Worm (Caenorhabditis elegans): ENCODE data around the gene rde-4.

The rde-4 gene

DNA sequence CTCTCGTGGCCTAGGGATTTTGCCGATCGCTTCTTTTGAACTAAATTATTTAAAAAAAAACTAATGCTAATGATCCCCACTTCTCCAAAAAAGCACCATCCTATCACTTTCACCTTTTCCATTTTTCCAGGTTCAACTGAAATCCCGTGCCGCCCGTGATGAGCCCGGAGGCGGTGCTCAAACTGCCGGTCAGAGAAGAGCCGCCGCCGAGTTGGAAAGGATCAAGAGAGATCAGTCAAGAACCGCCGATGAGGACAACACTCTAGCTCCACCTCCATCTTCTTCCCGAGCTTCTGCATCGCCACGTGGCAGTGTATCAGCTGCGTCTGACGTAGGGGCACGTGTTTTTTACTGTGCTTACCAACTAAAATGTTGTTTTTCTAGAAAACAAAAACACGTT lies 34.9 kb upstream of the rde-4 start:
- no peak for TF ChIP-seq pha-4 (tag; optimal IDR thresholded peaks at IDR 0.05)
- no peak for TF ChIP-seq Y22D7AL.16 (tag; optimal IDR thresholded peaks at IDR 0.05)
- TF ChIP-seq nhr-232 (tag; optimal IDR thresholded peaks at IDR 0.05): no peak
- no peak for TF ChIP-seq ceh-48 (tag; optimal IDR thresholded peaks at IDR 0.05)

DNA sequence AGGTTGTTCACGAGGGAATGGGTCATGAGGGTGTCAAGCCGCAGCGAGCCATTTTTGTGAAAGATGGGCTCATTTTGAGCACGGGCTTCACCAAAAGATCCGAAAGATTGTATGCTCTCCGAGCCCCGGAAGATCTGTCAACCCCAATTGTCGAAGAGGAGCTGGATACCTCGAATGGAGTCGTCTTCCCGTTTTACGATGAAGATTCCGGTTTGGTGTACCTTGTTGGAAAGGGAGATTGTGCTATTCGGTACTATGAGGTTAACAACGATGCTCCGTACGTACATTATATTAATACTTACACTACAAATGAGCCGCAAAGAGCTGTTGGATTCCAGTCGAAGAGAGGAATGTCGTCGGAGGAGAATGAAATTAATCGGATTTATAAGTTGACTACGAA lies 32.7 kb upstream of the rde-4 start:
- no peak for TF ChIP-seq pha-2 (tag; optimal IDR thresholded peaks at IDR 0.05)

DNA sequence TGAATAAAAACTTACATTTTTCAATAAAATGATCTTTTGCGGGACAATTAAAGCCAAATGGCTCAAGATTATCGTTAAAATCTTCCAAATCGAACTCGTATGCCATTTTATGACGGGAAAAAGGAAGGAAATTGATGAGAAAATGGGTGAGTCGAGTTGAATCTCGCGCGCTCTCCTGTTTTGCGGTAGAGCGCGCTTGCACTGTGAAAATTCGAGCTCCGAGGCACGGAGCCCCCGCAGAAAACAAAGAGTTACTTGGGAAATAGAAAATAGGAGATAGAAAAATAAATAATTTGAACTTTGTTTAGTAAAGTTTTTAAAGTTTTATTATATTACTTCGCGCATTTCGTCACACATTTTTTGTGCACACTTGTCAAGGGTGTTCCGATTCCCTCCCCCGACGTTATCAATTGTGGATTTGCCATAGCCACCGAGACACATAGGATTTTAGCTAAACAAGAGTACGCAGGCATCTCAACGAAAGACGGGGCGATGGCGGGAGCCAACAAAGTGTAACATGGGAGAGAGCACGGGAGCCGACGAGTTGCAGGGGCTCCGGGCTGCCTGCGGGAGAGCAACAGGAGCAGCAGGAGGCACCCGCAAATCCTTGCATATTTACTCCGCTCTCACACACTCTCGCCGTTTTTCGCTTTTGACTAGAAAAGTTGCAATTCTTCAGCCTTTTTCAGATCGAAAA lies 30.1 kb upstream of the rde-4 start, which contains the start of the genes div-1 and cor-1:
div-1 (minus strand) TSS at position 119 of the 697 bp plus-strand sequence.
cor-1 (plus strand) TSS at position 671 of the 697 bp plus-strand sequence.
- TF ChIP-seq elt-2 (tag; optimal IDR thresholded peaks at IDR 0.05) (peak; percentile 29), ceh-2 (tag; optimal IDR thresholded peaks at IDR 0.05) (peak; percentile 36), tbx-2 (tag; optimal IDR thresholded peaks at IDR 0.05) (peak; percentile 56), unc-3 (GFP tag; conservative IDR thresholded peaks at IDR 0.05) (no peak), unc-3 (tag; optimal IDR thresholded peaks at IDR 0.05) (no peak), sox-4 (tag; optimal IDR thresholded peaks at IDR 0.05) (no peak), ceh-45 (GFP tag; IDR thresholded peaks at IDR 0.05) (no peak), elt-4 (tag; optimal IDR thresholded peaks at IDR 0.05) (no peak), rnt-1 (tag; optimal IDR thresholded peaks at IDR 0.05) (peak; percentile 50), pha-4 (tag; optimal IDR thresholded peaks at IDR 0.05) (no peak), ceh-18 (tag; optimal IDR thresholded peaks at IDR 0.05) (peak; percentile 76), hlh-8 (tag; optimal IDR thresholded peaks at IDR 0.05) (peak; percentile 4), ceh-31 (tag; optimal IDR thresholded peaks at IDR 0.05) (peak; percentile 14), ets-4 (tag; optimal IDR thresholded peaks at IDR 0.05) (peak; percentile 24), ref-2 (tag; optimal IDR thresholded peaks at IDR 0.05) (no peak)

DNA sequence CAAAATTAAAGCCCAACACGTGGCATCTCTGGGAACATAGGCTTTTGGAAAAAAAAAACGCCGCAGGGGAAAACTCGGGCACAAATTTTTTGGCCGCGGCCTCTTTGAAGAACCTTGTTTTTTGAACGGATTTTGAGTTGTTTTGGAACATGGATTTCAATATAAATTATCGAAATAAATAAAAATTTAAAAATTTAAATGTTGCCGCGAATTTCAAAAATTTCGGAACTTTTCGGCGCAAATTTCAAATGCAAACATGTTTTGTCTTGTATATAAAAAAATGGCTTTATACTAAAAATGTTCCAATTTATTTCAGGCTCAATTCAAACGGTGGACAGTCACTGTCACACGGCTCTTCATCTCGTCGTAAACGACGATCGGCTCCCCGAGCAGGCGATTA lies 25.6 kb upstream of the rde-4 start:
- TF ChIP-seq fax-1 (tag; optimal IDR thresholded peaks at IDR 0.05) (no peak), tbx-7 (tag; optimal IDR thresholded peaks at IDR 0.05) (no peak), T23F11.4 (GFP tag; optimal IDR thresholded peaks at IDR 0.05) (no peak), zip-5 (tag; optimal IDR thresholded peaks at IDR 0.05) (no peak), pha-4 (tag; optimal IDR thresholded peaks at IDR 0.05) (no peak), tbx-2 (tag; optimal IDR thresholded peaks at IDR 0.05) (no peak), F13H6.1 (tag; optimal IDR thresholded peaks at IDR 0.05) (no peak), ceh-34 (tag; optimal IDR thresholded peaks at IDR 0.05) (no peak), sox-2 (GFP tag; IDR thresholded peaks at IDR 0.05) (no peak), nhr-232 (tag; optimal IDR thresholded peaks at IDR 0.05) (no peak), ceh-48 (tag; optimal IDR thresholded peaks at IDR 0.05) (no peak), ceh-30 (tag; optimal IDR thresholded peaks at IDR 0.05) (no peak), nfya-1 (tag; optimal IDR thresholded peaks at IDR 0.05) (no peak), unc-55 (GFP tag; optimal IDR thresholded peaks at IDR 0.05) (no peak)

DNA sequence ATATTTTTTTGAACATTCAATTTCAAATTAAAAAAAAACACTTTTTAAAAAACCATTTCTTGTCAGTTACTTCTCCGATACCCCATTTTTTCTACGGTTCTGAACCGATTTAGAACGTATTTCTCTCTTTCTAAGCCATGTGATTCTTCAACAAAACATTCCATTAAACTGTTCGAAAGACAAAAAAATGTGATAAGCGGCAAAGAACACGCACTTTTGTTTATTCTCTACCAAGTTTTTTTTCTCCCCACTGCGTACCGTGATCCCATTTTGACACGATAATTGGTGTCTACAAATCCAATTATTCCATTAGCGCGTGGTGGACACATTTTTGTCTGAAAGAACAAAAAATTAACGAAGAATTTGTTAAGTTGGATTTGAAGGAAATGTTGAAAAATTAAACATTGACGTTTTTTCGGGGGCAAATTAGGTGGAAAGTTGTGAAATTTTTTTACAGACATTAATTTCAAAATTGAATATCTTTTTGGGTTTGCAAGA lies 22.9 kb upstream of the rde-4 start:
- no peak for TF ChIP-seq pha-4 (tag; optimal IDR thresholded peaks at IDR 0.05)
- TF ChIP-seq elt-2 (tag; optimal IDR thresholded peaks at IDR 0.05): no peak
- TF ChIP-seq pha-2 (tag; optimal IDR thresholded peaks at IDR 0.05): no peak
- no peak for TF ChIP-seq ref-2 (tag; optimal IDR thresholded peaks at IDR 0.05)
- no peak for TF ChIP-seq ceh-22 (tag; optimal IDR thresholded peaks at IDR 0.05)
- TF ChIP-seq nfya-1 (tag; optimal IDR thresholded peaks at IDR 0.05): no peak
- no peak for TF ChIP-seq ztf-16 (tag; optimal IDR thresholded peaks at IDR 0.05)
- no peak for TF ChIP-seq fkh-10 (GFP tag; optimal IDR thresholded peaks at IDR 0.05)
- no peak for TF ChIP-seq hlh-13 (GFP tag; optimal IDR thresholded peaks at IDR 0.05)
- no peak for TF ChIP-seq ahr-1 (tag; optimal IDR thresholded peaks at IDR 0.05)
- TF ChIP-seq C38D4.7 (GFP tag; optimal IDR thresholded peaks at IDR 0.05): no peak
- no peak for TF ChIP-seq fax-1 (tag; optimal IDR thresholded peaks at IDR 0.05)

Data from whole organism, late embryonic.